Worm (Caenorhabditis elegans) whole organism, mixed stage, embryonic: ENCODE measurements around the gene ram-5.

Experiments
- M03D4.4 ChIP-seq: sonication (generic microtip); optimal IDR thresholded peaks from 2 replicates; lab custom pipeline; 2017; ENCODE audit warnings: mild to moderate bottlenecking, missing genetic modification characterization, missing compliant biosample characterization
- bed-3 ChIP-seq: fragments of 200-800 bp; sonication (Bioruptor generic); optimal IDR thresholded peaks from 3 replicates; lab custom pipeline; 2018; ENCODE audit warnings: mild to moderate bottlenecking, missing genetic modification characterization, moderate library complexity, missing compliant biosample characterization
- blmp-1 ChIP-seq: fragments of 150-350 bp; optimal IDR thresholded peaks from 2 replicates; lab custom pipeline; 2014; ENCODE audit warnings: missing biosample characterization, missing genetic modification characterization
- ceh-39 ChIP-seq: fragments of 150-350 bp; optimal IDR thresholded peaks from 2 replicates; lab custom pipeline; 2014; ENCODE audit warnings: missing biosample characterization, missing genetic modification characterization
- ceh-43 ChIP-seq: fragments of 200-800 bp; sonication (Bioruptor generic); optimal IDR thresholded peaks from 2 replicates; lab custom pipeline; 2018; ENCODE audit warnings: mild to moderate bottlenecking, missing genetic modification characterization, moderate library complexity, missing compliant biosample characterization
- ceh-83 ChIP-seq: fragments of 200-800 bp; sonication (Bioruptor generic); optimal IDR thresholded peaks from 2 replicates; lab custom pipeline; 2018; ENCODE audit warnings: mild to moderate bottlenecking, missing genetic modification characterization, missing compliant biosample characterization
- ces-1 ChIP-seq: fragments of 150-350 bp; optimal IDR thresholded peaks from 2 replicates; lab custom pipeline; 2014; ENCODE audit warnings: missing biosample characterization, missing genetic modification reagents, missing genetic modification characterization
- cnd-1 ChIP-seq: fragments of 200-800 bp; sonication (Bioruptor generic); optimal IDR thresholded peaks from 2 replicates; lab custom pipeline; 2018; ENCODE audit warnings: mild to moderate bottlenecking, missing genetic modification characterization, missing compliant biosample characterization
- drap-1 ChIP-seq: fragments of 200-800 bp; sonication (Bioruptor generic); optimal IDR thresholded peaks from 3 replicates; lab custom pipeline; 2018; ENCODE audit warnings: mild to moderate bottlenecking, missing genetic modification characterization, missing compliant biosample characterization
- elt-1 ChIP-seq: sonication (generic microtip); optimal IDR thresholded peaks from 2 replicates; lab custom pipeline; 2017; ENCODE audit warnings: missing genetic modification characterization, mild to moderate bottlenecking, missing compliant biosample characterization, antibody characterized with exemption, moderate library complexity, borderline replicate concordance; ENCODE audit not compliant: insufficient read depth
- elt-3 ChIP-seq: fragments of 150-350 bp; optimal IDR thresholded peaks from 2 replicates; lab custom pipeline; 2014; ENCODE audit warnings: missing biosample characterization, missing genetic modification characterization
- flh-1 ChIP-seq: fragments of 200-800 bp; sonication (Bioruptor generic); optimal IDR thresholded peaks from 2 replicates; lab custom pipeline; 2018; ENCODE audit warnings: mild to moderate bottlenecking, missing genetic modification characterization, moderate library complexity, missing compliant biosample characterization
- ham-2 ChIP-seq: fragments of 200-800 bp; sonication (Bioruptor generic); optimal IDR thresholded peaks from 2 replicates; lab custom pipeline; 2018; ENCODE audit warnings: mild to moderate bottlenecking, missing genetic modification characterization, missing compliant biosample characterization
- hlh-1 ChIP-seq: fragments of 150-350 bp; optimal IDR thresholded peaks from 2 replicates; lab custom pipeline; 2014; ENCODE audit warnings: missing biosample characterization, missing genetic modification reagents, missing genetic modification characterization
- lin-32 ChIP-seq: fragments of 200-800 bp; sonication (Bioruptor generic); optimal IDR thresholded peaks from 2 replicates; lab custom pipeline; 2018; ENCODE audit warnings: mild to moderate bottlenecking, missing genetic modification characterization, missing compliant biosample characterization
- lsy-2 ChIP-seq: fragments of 150-350 bp; optimal IDR thresholded peaks from 2 replicates; lab custom pipeline; 2014; ENCODE audit warnings: missing biosample characterization, missing genetic modification characterization
- mab-5 ChIP-seq: fragments of 150-350 bp; optimal IDR thresholded peaks from 2 replicates; lab custom pipeline; 2014; ENCODE audit warnings: missing biosample characterization, missing genetic modification characterization
- mep-1 ChIP-seq: fragments of 150-350 bp; optimal IDR thresholded peaks from 2 replicates; lab custom pipeline; 2017; ENCODE audit warnings: missing biosample characterization, missing genetic modification reagents, missing genetic modification characterization, inconsistent platforms
- nhr-12 ChIP-seq: fragments of 150-350 bp; optimal IDR thresholded peaks from 2 replicates; lab custom pipeline; 2014; ENCODE audit warnings: missing biosample characterization, missing genetic modification characterization
- nhr-2 ChIP-seq: fragments of 150-350 bp; optimal IDR thresholded peaks from 2 replicates; lab custom pipeline; 2014; ENCODE audit warnings: missing biosample characterization, missing genetic modification characterization
- nhr-28 ChIP-seq: fragments of 150-350 bp; optimal IDR thresholded peaks from 2 replicates; lab custom pipeline; 2014; ENCODE audit warnings: missing biosample characterization, missing genetic modification characterization
- nhr-76 ChIP-seq: sonication (generic microtip); optimal IDR thresholded peaks from 2 replicates; lab custom pipeline; 2017; ENCODE audit warnings: missing biosample characterization, missing genetic modification characterization
- pha-4 ChIP-seq: fragments of 150-350 bp; optimal IDR thresholded peaks from 2 replicates; lab custom pipeline; 2018; ENCODE audit warnings: missing biosample characterization, missing genetic modification reagents, missing genetic modification characterization
- snpc-4 ChIP-seq: fragments of 150-350 bp; optimal IDR thresholded peaks from 2 replicates; lab custom pipeline; 2014; ENCODE audit warnings: missing biosample characterization, missing genetic modification characterization
- sptf-1 ChIP-seq: sonication (generic microtip); optimal IDR thresholded peaks from 2 replicates; lab custom pipeline; 2017; ENCODE audit warnings: mild to moderate bottlenecking, missing genetic modification characterization, moderate library complexity, missing compliant biosample characterization
- tbx-8 ChIP-seq: fragments of 200-800 bp; sonication (Bioruptor generic); optimal IDR thresholded peaks from 2 replicates; lab custom pipeline; 2018; ENCODE audit warnings: mild to moderate bottlenecking, missing genetic modification characterization, moderate library complexity, missing compliant biosample characterization
- unc-120 ChIP-seq: sonication (generic microtip); optimal IDR thresholded peaks from 2 replicates; lab custom pipeline; 2017; ENCODE audit warnings: missing genetic modification characterization, missing compliant biosample characterization; ENCODE audit not compliant: poor library complexity, severe bottlenecking
- unc-62 ChIP-seq: fragments of 150-350 bp; optimal IDR thresholded peaks from 2 replicates; lab custom pipeline; 2014; ENCODE audit warnings: missing biosample characterization, missing genetic modification reagents, missing genetic modification characterization
- ztf-11 ChIP-seq: fragments of 150-350 bp; optimal IDR thresholded peaks from 2 replicates; lab custom pipeline; 2014; ENCODE audit warnings: missing biosample characterization, missing genetic modification characterization

Gene ram-5

ce11 chrX:14504551-14504902 is 45.4 kb upstream of the ram-5 start:
- TF ChIP-seq ceh-43 (GFP tag; lab: Kevin White, UChicago) (no peak), ces-1 (GFP tag; lab: Kevin White, UChicago) (no peak), ztf-11 (no peak), cnd-1 (tag; lab: Kevin White, UChicago) (no peak), ham-2 (GFP tag; lab: Kevin White, UChicago) (no peak), blmp-1 (no peak), elt-1 (tag; lab: Kevin White, UChicago) (no peak), ceh-83 (GFP tag; lab: Kevin White, UChicago) (no peak), nhr-76 (tag; lab: Kevin White, UChicago) (no peak), lin-32 (GFP tag; lab: Kevin White, UChicago) (no peak), lsy-2 (tag; lab: Kevin White, UChicago) (no peak), elt-3 (tag; lab: Kevin White, UChicago) (no peak)

- TF ChIP-seq nhr-12 (no peak), cnd-1 (tag; lab: Kevin White, UChicago) (peak; percentile 10), flh-1 (no peak), M03D4.4 (tag; lab: Kevin White, UChicago) (peak; percentile 52), nhr-76 (tag; lab: Kevin White, UChicago) (no peak), ceh-39 (tag; lab: Kevin White, UChicago) (no peak)
Observed at ce11 chrX:14505578-14506353, 44.2 kb upstream of the ram-5 start.

- no peak for TF ChIP-seq nhr-2 (tag; lab: Kevin White, UChicago)
- no peak for TF ChIP-seq tbx-8 (GFP tag; lab: Kevin White, UChicago)
- no peak for TF ChIP-seq drap-1
- TF ChIP-seq mep-1 (tag; lab: Kevin White, UChicago) = no peak
- TF ChIP-seq elt-1 (tag; lab: Kevin White, UChicago) = no peak
- TF ChIP-seq lin-32 (GFP tag; lab: Kevin White, UChicago) = no peak
- no peak for TF ChIP-seq mab-5 (tag; lab: Kevin White, UChicago)
- no peak for TF ChIP-seq ceh-43 (GFP tag; lab: Kevin White, UChicago)
- no peak for TF ChIP-seq ham-2 (GFP tag; lab: Kevin White, UChicago)
- no peak for TF ChIP-seq ceh-39 (tag; lab: Kevin White, UChicago)
- TF ChIP-seq unc-62 = no peak
- TF ChIP-seq, all 35 proteins: peak for 0
Observed at ce11 chrX:14507992-14508391, 42.0 kb upstream of the ram-5 start.

- no peak for TF ChIP-seq elt-3 (tag; lab: Kevin White, UChicago)
- no peak for TF ChIP-seq drap-1
- TF ChIP-seq unc-62 = peak; percentile 83
- peak; percentile 32 for TF ChIP-seq ham-2 (GFP tag; lab: Kevin White, UChicago)
- TF ChIP-seq snpc-4 = no peak
- TF ChIP-seq unc-120 (tag; lab: Kevin White, UChicago) = peak; percentile 43
- no peak for TF ChIP-seq sptf-1 (tag; lab: Kevin White, UChicago)
- TF ChIP-seq, all 35 proteins: peak for 3
Observed at ce11 chrX:14508823-14509259, 41.1 kb upstream of the ram-5 start.

- TF ChIP-seq nhr-12 (no peak), pha-4 (tag; lab: Kevin White, UChicago) (no peak), sptf-1 (tag; lab: Kevin White, UChicago) (no peak), ztf-11 (no peak), ceh-83 (GFP tag; lab: Kevin White, UChicago) (no peak), hlh-1 (tag; lab: Kevin White, UChicago) (no peak), nhr-28 (tag; lab: Kevin White, UChicago) (no peak), unc-120 (tag; lab: Kevin White, UChicago) (no peak), bed-3 (GFP tag; lab: Kevin White, UChicago) (no peak), unc-62 (no peak), ceh-39 (tag; lab: Kevin White, UChicago) (no peak)
Observed at ce11 chrX:14510358-14510757, 39.6 kb upstream of the ram-5 start.
